Worm (Caenorhabditis elegans): Measurements from ENCODE around the gene F59B2.12.
A peak's percentile ranks its signal among the peaks of the same experiment; 100 is the strongest.
"Not testable (repeated sequence)": the region's sequence is repeated elsewhere in the genome, so short reads cannot be mapped to it uniquely, and the experiment has no call there.

Gene F59B2.12

ce11 chrIII:8989752-8990151 is 27.6 kb upstream of the F59B2.12 start, which contains the start of gene R08D7.7:
Gene R08D7.7, plus strand, starts transcription at chrIII:8990052.
- TF ChIP-seq fkh-8, nhr-47, aha-1 (tag; optimal IDR thresholded peaks at IDR 0.05): not testable (repeated sequence)

DNA sequence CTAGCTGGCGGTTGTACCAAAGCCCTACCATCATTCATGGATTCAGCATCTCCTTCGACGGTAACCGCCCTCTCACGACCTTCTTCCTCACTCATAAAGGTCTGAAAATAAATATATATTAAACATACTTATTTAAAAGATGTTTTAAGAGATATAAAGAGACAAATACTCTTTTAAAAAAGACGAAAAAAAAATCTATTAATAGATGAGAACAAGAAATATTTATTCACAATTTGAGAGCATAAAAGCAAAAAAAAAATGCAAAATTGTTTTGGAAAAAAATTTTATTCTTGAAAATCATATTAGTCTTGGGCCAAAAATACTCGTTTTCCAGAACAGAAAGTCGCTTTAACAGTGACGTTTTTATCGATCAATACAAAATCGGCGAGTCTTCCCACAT is 20.7 kb upstream of the F59B2.12 start, which contains the start of gene skat-1:
Gene skat-1, minus strand, starts transcription at position 101 of the 400 bp plus-strand sequence.
- TF ChIP-seq mab-9 (GFP tag; IDR thresholded peaks at IDR 0.05) (no peak), fkh-8 (tag; optimal IDR thresholded peaks at IDR 0.05) (no peak), zag-1 (tag; optimal IDR thresholded peaks at IDR 0.05) (no peak), ets-5 (GFP tag; IDR thresholded peaks at IDR 0.05) (no peak), hlh-4 (tag; optimal IDR thresholded peaks at IDR 0.05) (no peak), sox-4 (tag; optimal IDR thresholded peaks at IDR 0.05) (no peak), efl-1 (optimal IDR thresholded peaks at IDR 0.05) (no peak), efl-1 (GFP tag; optimal IDR thresholded peaks at IDR 0.05 in 1 of 2) (no peak), F16B12.6 (tag; optimal IDR thresholded peaks at IDR 0.05) (no peak), tlp-1 (tag; optimal IDR thresholded peaks at IDR 0.05) (no peak), fkh-10 (GFP tag; optimal IDR thresholded peaks at IDR 0.05) (no peak), dpl-1 (GFP tag; optimal IDR thresholded peaks at IDR 0.05) (no peak), lin-39 (tag; optimal IDR thresholded peaks at IDR 0.05) (no peak), lin-14 (GFP tag; optimal IDR thresholded peaks at IDR 0.05) (no peak), nhr-11 (tag; optimal IDR thresholded peaks at IDR 0.05) (no peak), alr-1 (tag; optimal IDR thresholded peaks at IDR 0.05; ENCODE audit: borderline replicate concordance) (no peak), egl-27 (tag; optimal IDR thresholded peaks at IDR 0.05) (no peak)

ce11 chrIII:8997821-8998220 is 19.6 kb upstream of the F59B2.12 start:
- TF ChIP-seq hlh-17 (GFP tag; optimal IDR thresholded peaks at IDR 0.05; ENCODE audit: borderline replicate concordance) (no peak), ets-5 (GFP tag; IDR thresholded peaks at IDR 0.05) (no peak), elt-2 (tag; optimal IDR thresholded peaks at IDR 0.05) (peak; percentile 54), sox-4 (tag; optimal IDR thresholded peaks at IDR 0.05) (no peak)

ce11 chrIII:8998884-8999283 is 18.5 kb upstream of the F59B2.12 start:
- TF ChIP-seq nhr-76 (tag; optimal IDR thresholded peaks at IDR 0.05) (no peak), efl-1 (optimal IDR thresholded peaks at IDR 0.05) (no peak), efl-1 (GFP tag; optimal IDR thresholded peaks at IDR 0.05 in 1 of 2) (peak in 1 of 2 experiments; percentile 51)

DNA sequence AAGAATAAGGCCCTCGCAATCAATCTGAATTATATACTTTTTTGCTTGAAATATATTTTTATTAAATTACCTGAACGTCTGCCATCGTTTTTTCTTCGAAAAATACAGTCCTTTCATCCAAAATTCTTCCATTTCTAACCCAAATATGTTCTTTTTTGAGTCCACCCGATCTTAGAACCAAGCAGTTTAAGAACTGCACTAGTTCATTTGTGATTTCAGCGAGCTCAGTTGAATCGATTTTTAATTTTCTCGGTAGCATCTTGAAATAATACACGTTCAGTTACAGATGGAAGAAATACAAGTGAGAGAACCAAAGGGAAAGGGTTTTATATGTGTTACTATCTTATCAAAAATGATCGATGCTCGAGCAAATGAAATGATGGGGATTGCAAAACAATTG is 17.9 kb upstream of the F59B2.12 start, which contains the start of gene F59B2.3:
Gene F59B2.3, minus strand, starts transcription at position 259 of the 400 bp plus-strand sequence.
- TF ChIP-seq ceh-90 (tag; optimal IDR thresholded peaks at IDR 0.05) = no peak
- TF ChIP-seq efl-1 (optimal IDR thresholded peaks at IDR 0.05) = no peak
- peak in 1 of 2 experiments; percentile 66 for TF ChIP-seq efl-1 (GFP tag; optimal IDR thresholded peaks at IDR 0.05 in 1 of 2)

ce11 chrIII:9001491-9001890 is 15.9 kb upstream of the F59B2.12 start:
- TF ChIP-seq dpl-1 (GFP tag; optimal IDR thresholded peaks at IDR 0.05) (peak in 1 of 3 experiments; percentile 6), nhr-84 (tag; optimal IDR thresholded peaks at IDR 0.05) (no peak)

ce11 chrIII:9001899-9002298 is 15.5 kb upstream of the F59B2.12 start, which contains the start of gene rpn-6.2:
Gene rpn-6.2, minus strand, starts transcription at chrIII:9001999.
- TF ChIP-seq C16A3.4 (tag; optimal IDR thresholded peaks at IDR 0.05) = no peak
- no peak for TF ChIP-seq mdl-1 (tag; optimal IDR thresholded peaks at IDR 0.05)
- TF ChIP-seq fkh-10 (GFP tag; optimal IDR thresholded peaks at IDR 0.05) = no peak
- TF ChIP-seq efl-1 (optimal IDR thresholded peaks at IDR 0.05) = no peak
- peak in 1 of 2 experiments; percentile 39 for TF ChIP-seq efl-1 (GFP tag; optimal IDR thresholded peaks at IDR 0.05 in 1 of 2)
- TF ChIP-seq pag-3 (tag; optimal IDR thresholded peaks at IDR 0.05; ENCODE audit: borderline replicate concordance, insufficient read depth) = no peak
- no peak for TF ChIP-seq C04F5.9 (tag; optimal IDR thresholded peaks at IDR 0.05)
- peak; percentile 48 for TF ChIP-seq nhr-85 (tag)
- TF ChIP-seq fkh-8 (tag; optimal IDR thresholded peaks at IDR 0.05) = no peak
- TF ChIP-seq nhr-77 (tag; optimal IDR thresholded peaks at IDR 0.05) = no peak
- TF ChIP-seq lin-39 (tag; optimal IDR thresholded peaks at IDR 0.05) = no peak
- no peak for TF ChIP-seq ces-1 (GFP tag; optimal IDR thresholded peaks at IDR 0.05)
- TF ChIP-seq ama-1 (optimal IDR thresholded peaks at IDR 0.05) = no peak
- no peak for TF ChIP-seq hpl-2 (GFP tag; optimal IDR thresholded peaks at IDR 0.05)
- no peak for TF ChIP-seq mab-9 (GFP tag; IDR thresholded peaks at IDR 0.05)
- no peak for TF ChIP-seq pqm-1 (tag; optimal IDR thresholded peaks at IDR 0.05)
- TF ChIP-seq isw-1 (GFP tag; IDR thresholded peaks at IDR 0.05) = no peak
- no peak for TF ChIP-seq grh-1 (GFP tag; IDR thresholded peaks at IDR 0.05)
